Worm (Caenorhabditis elegans) whole organism, L4/young adult: ENCODE measurements around the gene C47E12.9.

Experiments used
- W03F9.2 ChIP-seq: fragments of 150-350 bp; optimal IDR thresholded peaks from 2 replicates; lab custom pipeline; 2014; ENCODE audit warnings: missing biosample characterization, missing genetic modification characterization
- dao-5 ChIP-seq: sonication (generic microtip); optimal IDR thresholded peaks from 2 replicates; lab custom pipeline; 2016; ENCODE audit warnings: missing genotype, missing genetic modification characterization, moderate library complexity, missing compliant biosample characterization

- no peak for TF ChIP-seq dao-5 (tag; lab: Kevin White, UChicago)
- no peak for TF ChIP-seq W03F9.2 (tag; lab: Kevin White, UChicago)
Measured at ce11 chrIV:10003372-10003771, 28.9 kb downstream of the C47E12.9 start, which contains the start of the genes C47E12.2 and sars-1.
